Worm (Caenorhabditis elegans) whole organism, midembryonic: ENCODE data around the gene W03F8.6.
"Not testable (repeated sequence)": the region's sequence is repeated elsewhere in the genome, so short reads cannot be mapped to it uniquely, and the experiment has no call there.

Experiments
- flt-1 ChIP-seq: fragments of 200-800 bp; sonication (Bioruptor generic); IDR thresholded peaks from 2 replicates; pipeline ENCODE4 v1.3.6; 2022; ENCODE audit warnings: missing genetic modification characterization, missing compliant biosample characterization
- klf-2 ChIP-seq: fragments of 200-800 bp; sonication (Bioruptor generic); conservative IDR thresholded peaks from 2 replicates; pipeline ENCODE4 v1.3.6; 2022; ENCODE audit warnings: missing genetic modification reagents, missing genetic modification characterization, missing compliant biosample characterization
- med-1 ChIP-seq: sonication (generic microtip); optimal IDR thresholded peaks from 2 replicates; lab custom pipeline; 2017; ENCODE audit warnings: missing genetic modification characterization, mild to moderate bottlenecking, missing compliant biosample characterization, antibody characterized with exemption, missing genetic modification reagents; ENCODE audit not compliant: insufficient read depth
- ref-1 ChIP-seq: fragments of 200-800 bp; sonication (Bioruptor generic); conservative IDR thresholded peaks from 2 replicates; pipeline ENCODE4 v1.3.6; 2022; ENCODE audit warnings: missing genetic modification reagents, missing genetic modification characterization, missing compliant biosample characterization
- tab-1 ChIP-seq: fragments of 200-800 bp; sonication (Bioruptor generic); IDR thresholded peaks from 2 replicates; pipeline ENCODE4 v1.3.6; 2022; ENCODE audit warnings: missing genetic modification characterization, missing compliant biosample characterization
- ztf-23 ChIP-seq: fragments of 200-800 bp; sonication (Bioruptor generic); IDR thresholded peaks from 2 replicates; pipeline ENCODE4 v1.3.6; 2022; ENCODE audit warnings: missing genetic modification reagents, missing genetic modification characterization, missing compliant biosample characterization
- ztf-29 ChIP-seq: fragments of 200-800 bp; sonication (Bioruptor generic); IDR thresholded peaks from 2 replicates; pipeline ENCODE4 v1.3.6; 2022; ENCODE audit warnings: missing genetic modification reagents, missing genetic modification characterization, missing compliant biosample characterization

DNA sequence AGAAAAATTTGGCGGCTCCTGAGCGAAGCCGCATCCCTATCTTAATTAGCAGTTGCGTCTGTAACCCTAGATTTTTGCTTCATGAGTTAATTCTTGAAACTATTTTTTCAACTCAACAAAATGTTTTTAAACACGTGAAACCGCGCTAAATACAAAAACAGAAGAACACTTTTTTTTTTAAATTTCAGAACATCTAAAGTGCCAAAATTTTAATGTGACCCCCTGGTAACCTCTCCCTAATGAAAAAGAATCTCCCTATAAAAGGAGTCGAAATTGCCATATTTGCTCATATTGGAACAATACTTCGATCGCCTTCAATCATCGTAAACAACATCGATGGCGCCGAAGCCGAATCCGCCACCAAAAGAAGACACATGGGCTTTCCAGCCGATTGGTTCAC lies 32.1 kb upstream of the W03F8.6 start, which contains the start of gene nsph-4.2:
- TF ChIP-seq ztf-29 (GFP tag; lab: Robert Waterston, UW); flt-1 (GFP tag; lab: Robert Waterston, UW); tab-1 (GFP tag; lab: Robert Waterston, UW); klf-2 (GFP tag; lab: Robert Waterston, UW); med-1 (GFP tag; lab: Kevin White, UChicago); ztf-23 (GFP tag; lab: Robert Waterston, UW); ref-1 (GFP tag; lab: Robert Waterston, UW): not testable (repeated sequence)
